Fruit fly (Drosophila melanogaster) whole organism, embryonic: ENCODE results near the gene Drsl2.

Experiments
- Ada2b ChIP-seq: fragments of 200-800 bp; sonication (Bioruptor generic); IDR thresholded peaks from 2 replicates; pipeline ENCODE4 v1.3.6; 2022; ENCODE audit warnings: missing biosample characterization, missing genetic modification characterization
- Bteb2 ChIP-seq: fragments of 200-800 bp; sonication (Bioruptor generic); optimal IDR thresholded peaks from 2 replicates; lab custom pipeline; 2016; ENCODE audit warnings: missing biosample characterization, missing genetic modification characterization
- CG10366 ChIP-seq: fragments of 200-800 bp; sonication (Bioruptor generic); IDR thresholded peaks from 2 replicates; pipeline ENCODE4 v1.3.6; 2022; ENCODE audit warnings: missing biosample characterization, missing genetic modification characterization
- CG10959 ChIP-seq: fragments of 200-800 bp; sonication (Bioruptor generic); IDR thresholded peaks from 2 replicates; pipeline ENCODE4 v1.3.6; 2022; ENCODE audit warnings: missing biosample characterization, missing genetic modification characterization
- CG17361 ChIP-seq: fragments of 200-800 bp; sonication (Bioruptor generic); IDR thresholded peaks from 3 replicates; pipeline ENCODE4 v1.3.6; 2022; ENCODE audit warnings: missing biosample characterization, missing genetic modification characterization
- CG17802 ChIP-seq: fragments of 200-800 bp; sonication (Bioruptor generic); optimal IDR thresholded peaks from 2 replicates; lab custom pipeline; 2018; ENCODE audit warnings: missing biosample characterization, mild to moderate bottlenecking, missing genetic modification characterization, moderate library complexity
- CG18262 ChIP-seq: fragments of 200-800 bp; optimal IDR thresholded peaks from 3 replicates; lab custom pipeline; 2019; ENCODE audit warnings: missing biosample characterization, mild to moderate bottlenecking, missing genetic modification characterization, moderate library complexity
- CG32532 ChIP-seq: fragments of 200-800 bp; sonication (Bioruptor generic); IDR thresholded peaks from 2 replicates; pipeline ENCODE4 v1.3.6; 2022; ENCODE audit warnings: missing biosample characterization, missing genetic modification characterization
- CG33213 ChIP-seq: fragments of 200-800 bp; sonication (Bioruptor generic); optimal IDR thresholded peaks from 3 replicates; lab custom pipeline; 2016; ENCODE audit warnings: missing biosample characterization, missing genetic modification characterization
- CG3847 ChIP-seq: fragments of 200-800 bp; sonication (Bioruptor generic); IDR thresholded peaks from 2 replicates; pipeline ENCODE4 v1.3.6; 2022; ENCODE audit warnings: missing biosample characterization, missing genetic modification characterization
- CG4854 ChIP-seq: fragments of 200-800 bp; sonication (Bioruptor generic); optimal IDR thresholded peaks from 2 replicates; lab custom pipeline; 2016; ENCODE audit warnings: missing biosample characterization, missing genetic modification characterization, inconsistent platforms
- CG5245 ChIP-seq: fragments of 200-800 bp; sonication (Bioruptor generic); optimal IDR thresholded peaks from 3 replicates; lab custom pipeline; 2016; ENCODE audit warnings: missing biosample characterization, missing genetic modification characterization
- CG6175 ChIP-seq: fragments of 200-800 bp; sonication (Bioruptor generic); IDR thresholded peaks from 3 replicates; pipeline ENCODE4 v1.3.6; 2022; ENCODE audit warnings: missing biosample characterization, missing genetic modification characterization
- CG7839 ChIP-seq: fragments of 200-800 bp; sonication (Bioruptor generic); optimal IDR thresholded peaks from 3 replicates; lab custom pipeline; 2018; ENCODE audit warnings: missing biosample characterization, mild to moderate bottlenecking, missing genetic modification characterization, moderate library complexity
- CG9609 ChIP-seq: fragments of 200-800 bp; sonication (Bioruptor generic); optimal IDR thresholded peaks from 3 replicates; lab custom pipeline; 2016; ENCODE audit warnings: missing biosample characterization, missing genetic modification characterization
- CG9932 ChIP-seq: fragments of 200-800 bp; sonication (Bioruptor generic); IDR thresholded peaks from 2 replicates; pipeline ENCODE4 v1.3.6; 2022; ENCODE audit warnings: missing biosample characterization, missing genetic modification characterization
- Dbx ChIP-seq: fragments of 200-800 bp; sonication (Bioruptor generic); IDR thresholded peaks from 3 replicates; pipeline ENCODE4 v1.3.6; 2022; ENCODE audit warnings: missing biosample characterization, missing genetic modification characterization
- Dip2 ChIP-seq: fragments of 200-800 bp; sonication (Bioruptor generic); IDR thresholded peaks from 2 replicates; pipeline ENCODE4 v1.3.6; 2022; ENCODE audit warnings: missing biosample characterization, missing genetic modification characterization
- Drgx ChIP-seq: fragments of 200-800 bp; sonication (Bioruptor generic); IDR thresholded peaks from 2 replicates; pipeline ENCODE4 v1.3.6; 2022; ENCODE audit warnings: missing biosample characterization, missing genetic modification characterization
- E2f2 ChIP-seq: fragments of 200-800 bp; sonication (Bioruptor generic); IDR thresholded peaks from 2 replicates; pipeline ENCODE4 v1.3.6; 2022; ENCODE audit warnings: missing biosample characterization, missing genetic modification characterization
- Gug ChIP-seq: fragments of 200-800 bp; sonication (Bioruptor generic); IDR thresholded peaks from 4 replicates; pipeline ENCODE4 v1.3.6; 2022; ENCODE audit warnings: missing biosample characterization, missing genetic modification characterization
- HHEX ChIP-seq: fragments of 200-800 bp; sonication (Bioruptor generic); optimal IDR thresholded peaks from 3 replicates; lab custom pipeline; 2017; ENCODE audit warnings: missing biosample characterization, mild to moderate bottlenecking, missing genetic modification characterization, missing genetic modification reagents
- HLHmδ ChIP-seq: fragments of 200-800 bp; sonication (Bioruptor generic); optimal IDR thresholded peaks from 2 replicates; lab custom pipeline; 2018; ENCODE audit warnings: missing biosample characterization, mild to moderate bottlenecking, missing genetic modification characterization, moderate library complexity
- Hsf ChIP-seq: fragments of 200-800 bp; sonication (Bioruptor generic); optimal IDR thresholded peaks from 3 replicates; lab custom pipeline; 2016; ENCODE audit warnings: missing biosample characterization, missing genetic modification characterization
- Jarid2 ChIP-seq: fragments of 200-800 bp; sonication (Bioruptor generic); optimal IDR thresholded peaks from 3 replicates; lab custom pipeline; 2017; ENCODE audit warnings: mild to moderate bottlenecking, missing biosample characterization, missing genetic modification reagents, missing genetic modification characterization
- MBD-R2 ChIP-seq: fragments of 200-800 bp; sonication (Bioruptor generic); IDR thresholded peaks from 2 replicates; pipeline ENCODE4 v1.3.6; 2022; ENCODE audit warnings: missing biosample characterization, missing genetic modification characterization
- Mrtf ChIP-seq: fragments of 200-800 bp; sonication (Bioruptor generic); IDR thresholded peaks from 3 replicates; pipeline ENCODE4 v1.3.6; 2022; ENCODE audit warnings: missing biosample characterization, missing genetic modification characterization
- NC2β ChIP-seq: fragments of 200-800 bp; sonication (Bioruptor generic); optimal IDR thresholded peaks from 2 replicates; lab custom pipeline; 2016; ENCODE audit warnings: missing biosample characterization, missing genetic modification characterization
- NfI ChIP-seq: fragments of 200-800 bp; sonication (Bioruptor generic); optimal IDR thresholded peaks from 3 replicates; lab custom pipeline; 2018; ENCODE audit warnings: missing biosample characterization, mild to moderate bottlenecking, missing genetic modification characterization, moderate library complexity
- Ptx1 ChIP-seq: fragments of 200-800 bp; sonication (Bioruptor generic); IDR thresholded peaks from 2 replicates; pipeline ENCODE4 v1.3.6; 2022; ENCODE audit warnings: missing biosample characterization, missing genetic modification characterization
- Sox100B ChIP-seq: fragments of 200-800 bp; sonication (Bioruptor generic); optimal IDR thresholded peaks from 3 replicates; lab custom pipeline; 2018; ENCODE audit warnings: missing biosample characterization, mild to moderate bottlenecking, missing genetic modification characterization
- Xbp1 ChIP-seq: fragments of 200-800 bp; sonication (Bioruptor generic); optimal IDR thresholded peaks from 3 replicates; lab custom pipeline; 2016; ENCODE audit warnings: missing biosample characterization, mild to moderate bottlenecking, missing genetic modification characterization
- ase ChIP-seq: fragments of 200-800 bp; sonication (Bioruptor generic); IDR thresholded peaks from 3 replicates; pipeline ENCODE4 v1.3.6; 2022; ENCODE audit warnings: missing biosample characterization, missing genetic modification characterization
- ash1 ChIP-seq: fragments of 200-800 bp; sonication (Bioruptor generic); optimal IDR thresholded peaks from 2 replicates; lab custom pipeline; 2018; ENCODE audit warnings: missing biosample characterization, mild to moderate bottlenecking, missing genetic modification characterization
- dysf ChIP-seq: fragments of 200-800 bp; sonication (Bioruptor generic); IDR thresholded peaks from 3 replicates; pipeline ENCODE4 v1.3.6; 2022; ENCODE audit warnings: missing biosample characterization, missing genetic modification characterization
- esg ChIP-seq: fragments of 200-800 bp; sonication (Bioruptor generic); conservative IDR thresholded peaks from 2 replicates; pipeline ENCODE4 v1.3.6; 2022; ENCODE audit warnings: missing biosample characterization, missing genetic modification characterization
- fd96Cb ChIP-seq: fragments of 200-800 bp; sonication (Bioruptor generic); optimal IDR thresholded peaks from 2 replicates; lab custom pipeline; 2018; ENCODE audit warnings: missing biosample characterization, mild to moderate bottlenecking, missing genetic modification characterization, moderate library complexity
- gem ChIP-seq: fragments of 200-800 bp; sonication (Bioruptor generic); optimal IDR thresholded peaks from 2 replicates; lab custom pipeline; 2019; ENCODE audit warnings: missing biosample characterization, mild to moderate bottlenecking, missing genetic modification characterization, moderate library complexity
- grn ChIP-seq: fragments of 200-800 bp; sonication (Bioruptor generic); optimal IDR thresholded peaks from 3 replicates; lab custom pipeline; 2017; ENCODE audit warnings: missing biosample characterization, missing genetic modification characterization
- gt ChIP-seq: fragments of 200-800 bp; sonication (Bioruptor generic); IDR thresholded peaks from 2 replicates; pipeline ENCODE4 v1.3.6; 2022; ENCODE audit warnings: missing biosample characterization, missing genetic modification characterization
- hb ChIP-seq: fragments of 200-800 bp; sonication (Bioruptor generic); IDR thresholded peaks from 3 replicates; pipeline ENCODE4 v1.3.6; 2022; ENCODE audit warnings: missing biosample characterization, missing genetic modification characterization; ENCODE audit not compliant: partially characterized antibody
- jumu ChIP-seq: fragments of 200-800 bp; sonication (Bioruptor generic); optimal IDR thresholded peaks from 3 replicates; lab custom pipeline; 2016; ENCODE audit warnings: missing biosample characterization, missing genetic modification characterization
- ken ChIP-seq: fragments of 200-800 bp; sonication (Bioruptor generic); IDR thresholded peaks from 3 replicates; pipeline ENCODE4 v1.3.6; 2022; ENCODE audit warnings: missing biosample characterization, missing genetic modification characterization
- lov ChIP-seq, 2 experiments: fragments of 200-800 bp in 1 of 2; fragments of >200 bp in 1 of 2; sonication (Bioruptor generic) in 1 of 2; IDR thresholded peaks in 1 of 2; optimal IDR thresholded peaks in 1 of 2; 2 replicates in 1 of 2; 3 replicates in 1 of 2; pipeline versions ENCODE4 v1.3.6 to Lab custom; 2017 to 2022; ENCODE audit warnings: missing biosample characterization in 1 of 2, missing genetic modification characterization in 1 of 2
- onecut ChIP-seq: fragments of 200-800 bp; sonication (Bioruptor generic); IDR thresholded peaks from 2 replicates; pipeline ENCODE4 v1.3.6; 2022; ENCODE audit warnings: missing biosample characterization, missing genetic modification characterization
- pita ChIP-seq: fragments of 200-800 bp; sonication (Bioruptor generic); optimal IDR thresholded peaks from 2 replicates; lab custom pipeline; 2017; ENCODE audit warnings: missing biosample characterization, mild to moderate bottlenecking, missing genetic modification characterization
- sens ChIP-seq: fragments of 200-800 bp; sonication (Bioruptor generic); peaks from one replicate; lab custom pipeline; 2016; ENCODE audit warnings: missing biosample characterization, missing genetic modification characterization
- sens-2 ChIP-seq: fragments of 200-800 bp; sonication (Bioruptor generic); IDR thresholded peaks from 2 replicates; pipeline ENCODE4 v1.3.6; 2022; ENCODE audit warnings: missing biosample characterization, missing genetic modification characterization
- slbo ChIP-seq: fragments of 200-800 bp; sonication (Bioruptor generic); IDR thresholded peaks from 2 replicates; pipeline ENCODE4 v1.3.6; 2022; ENCODE audit warnings: missing biosample characterization, missing genetic modification characterization
- vvl ChIP-seq: fragments of 200-800 bp; sonication (Bioruptor generic); IDR thresholded peaks from 2 replicates; pipeline ENCODE4 v1.3.6; 2022; ENCODE audit warnings: missing biosample characterization, missing genetic modification characterization

Drsl2 gene

DNA sequence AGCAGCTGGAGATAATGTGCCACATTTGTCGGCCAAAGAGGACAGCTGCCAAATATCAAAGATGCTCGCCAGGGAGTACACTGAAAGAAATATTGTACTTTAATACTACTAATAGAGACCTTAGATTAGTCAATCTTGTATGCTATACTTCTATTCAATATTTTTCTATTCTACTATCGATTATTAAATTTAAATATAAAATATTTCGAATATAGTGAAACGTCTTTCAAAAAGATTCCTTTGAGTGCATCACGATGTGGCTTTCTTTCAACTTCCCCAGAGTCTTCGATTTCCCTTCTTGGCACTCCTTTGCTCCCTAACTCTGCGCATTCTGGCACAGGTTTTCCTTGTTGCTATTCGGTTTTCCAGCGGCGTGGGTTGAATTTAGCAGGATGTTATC, 29.2 kb upstream of the Drsl2 start:
- TF ChIP-seq sens (GFP tag; lab: Kevin White, UChicago) (peak; percentile 57), Sox100B (GFP tag; lab: Kevin White, UChicago) (no peak), grn (GFP tag; lab: Kevin White, UChicago) (no peak), Drgx (GFP tag; lab: Robert Waterston, UW) (peak; percentile 14; the same call in 1 of the 2 replicates), gem (tag; lab: Kevin White, UChicago) (peak; percentile 14)

DNA sequence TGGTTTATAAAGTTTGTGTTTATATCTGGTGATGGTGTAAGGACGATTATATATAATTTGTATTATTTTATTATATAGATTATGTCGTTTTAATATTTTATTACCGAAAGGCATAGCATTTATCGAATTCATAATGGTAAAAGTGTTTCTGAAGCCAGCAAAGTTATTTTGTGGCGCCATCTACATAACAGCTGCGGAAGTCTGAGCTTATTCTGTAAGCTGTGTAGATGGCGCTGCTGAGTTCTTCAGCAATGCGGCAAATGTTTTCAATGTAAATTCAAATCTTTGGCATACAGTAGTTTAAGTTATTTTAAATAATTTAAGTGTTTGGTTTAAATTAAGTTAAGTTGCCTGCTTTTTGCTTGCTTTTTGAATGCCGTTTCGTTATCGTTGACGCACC, 25.7 kb upstream of the Drsl2 start:
- peak; percentile 49 for TF ChIP-seq CG7839
- peak; percentile 22; the same call in 1 of the 2 replicates for TF ChIP-seq vvl (GFP tag; lab: Robert Waterston, UW)
- peak; percentile 94 for TF ChIP-seq Dip2
- TF ChIP-seq CG4854 (GFP tag; lab: Kevin White, UChicago) = no peak
- no peak; the same call in 1 of the 2 replicates for TF ChIP-seq Ada2b
- TF ChIP-seq Xbp1 (GFP tag; lab: Kevin White, UChicago) = peak; percentile 31
- no peak for TF ChIP-seq ash1
- TF ChIP-seq dysf (GFP tag; lab: Robert Waterston, UW) = peak; percentile 56; the same call in 2 of the 3 replicates
- TF ChIP-seq NfI (GFP tag; lab: Kevin White, UChicago) = no peak
- TF ChIP-seq Jarid2 = peak; percentile 4
- peak; percentile 3 for TF ChIP-seq fd96Cb (tag; lab: Kevin White, UChicago)
- 0 out of 2 replicates have a peak, but pooled peaks have one; percentile 7 for TF ChIP-seq sens-2
- peak; percentile 4 for TF ChIP-seq HHEX (GFP tag; lab: Kevin White, UChicago)
- peak; percentile 86 for TF ChIP-seq CG32532 (GFP tag; lab: Robert Waterston, UW)
- TF ChIP-seq MBD-R2 (GFP tag; lab: Robert Waterston, UW) = peak; percentile 18; the same call in 1 of the 2 replicates
- no peak for TF ChIP-seq ken (GFP tag; lab: Robert Waterston, UW)
- TF ChIP-seq CG10959 (GFP tag; lab: Robert Waterston, UW) = peak; percentile 44
- peak; percentile 79 for TF ChIP-seq slbo (GFP tag; lab: Robert Waterston, UW)
- no peak for TF ChIP-seq pita (GFP tag; lab: Kevin White, UChicago)
- TF ChIP-seq CG5245 = peak; percentile 52
- TF ChIP-seq jumu (GFP tag; lab: Kevin White, UChicago) = no peak
- peak; percentile 40; the same call in 1 of the 3 replicates for TF ChIP-seq CG17361 (GFP tag; lab: Robert Waterston, UW)
- no peak for TF ChIP-seq esg (GFP tag; lab: Robert Waterston, UW)
- TF ChIP-seq Mrtf (GFP tag; lab: Robert Waterston, UW) = peak; percentile 35; the same call in 2 of the 3 replicates
- peak; percentile 27 for TF ChIP-seq CG33213 (GFP tag; lab: Kevin White, UChicago)
- TF ChIP-seq Gug (GFP tag; lab: Robert Waterston, UW) = peak; percentile 29; the same call in 1 of the 4 replicates
- peak; percentile 28; the same call in 1 of the 2 replicates for TF ChIP-seq CG3847 (GFP tag; lab: Robert Waterston, UW)
- TF ChIP-seq CG18262 (tag; lab: Kevin White, UChicago) = peak; percentile 29
- no peak for TF ChIP-seq NC2β
- peak; percentile 48 for TF ChIP-seq CG10366 (GFP tag; lab: Robert Waterston, UW)
- no peak for TF ChIP-seq hb (GFP tag; lab: Robert Waterston, UW)
- TF ChIP-seq CG9932 (GFP tag; lab: Robert Waterston, UW) = peak; percentile 59
- TF ChIP-seq Hsf (GFP tag; lab: Kevin White, UChicago) = no peak
- TF ChIP-seq CG17802 (tag; lab: Kevin White, UChicago) = peak; percentile 2
- TF ChIP-seq E2f2 = peak; percentile 76
- TF ChIP-seq CG9609 (GFP tag; lab: Kevin White, UChicago) = no peak
- TF ChIP-seq CG6175 (GFP tag; lab: Robert Waterston, UW) = no peak
- TF ChIP-seq ase (GFP tag; lab: Robert Waterston, UW) = peak; percentile 57; the same call in 1 of the 3 replicates
- peak; percentile 46 for TF ChIP-seq onecut (GFP tag; lab: Robert Waterston, UW)
- peak; percentile 60 for TF ChIP-seq Ptx1 (GFP tag; lab: Robert Waterston, UW)
- TF ChIP-seq Dbx = peak; percentile 50; the same call in 1 of the 3 replicates
- TF ChIP-seq lov (optimal IDR thresholded peaks at IDR 0.05; lab: Kevin White, UChicago) = no peak
- peak; percentile 56; the same call in 1 of the 3 replicates for TF ChIP-seq lov (GFP tag; IDR thresholded peaks at IDR 0.05; lab: Robert Waterston, UW)
- no peak for TF ChIP-seq HLHmδ (GFP tag; lab: Kevin White, UChicago)
- no peak for TF ChIP-seq Bteb2 (GFP tag; lab: Kevin White, UChicago)
- no peak for TF ChIP-seq gt (GFP tag; lab: Robert Waterston, UW)
